Worm (Caenorhabditis elegans) whole organism, mixed stage, embryonic: ENCODE data around the gene C50D2.1.
"Not testable (repeated sequence)": the region's sequence is repeated elsewhere in the genome, so short reads cannot be mapped to it uniquely, and the experiment has no call there.

Experiments used
- M03D4.4 ChIP-seq: sonication (generic microtip); optimal IDR thresholded peaks from 2 replicates; lab custom pipeline; 2017; ENCODE audit warnings: mild to moderate bottlenecking, missing genetic modification characterization, missing compliant biosample characterization
- bed-3 ChIP-seq: fragments of 200-800 bp; sonication (Bioruptor generic); optimal IDR thresholded peaks from 3 replicates; lab custom pipeline; 2018; ENCODE audit warnings: mild to moderate bottlenecking, missing genetic modification characterization, moderate library complexity, missing compliant biosample characterization
- blmp-1 ChIP-seq: fragments of 150-350 bp; optimal IDR thresholded peaks from 2 replicates; lab custom pipeline; 2014; ENCODE audit warnings: missing biosample characterization, missing genetic modification characterization
- ceh-39 ChIP-seq: fragments of 150-350 bp; optimal IDR thresholded peaks from 2 replicates; lab custom pipeline; 2014; ENCODE audit warnings: missing biosample characterization, missing genetic modification characterization
- ceh-43 ChIP-seq: fragments of 200-800 bp; sonication (Bioruptor generic); optimal IDR thresholded peaks from 2 replicates; lab custom pipeline; 2018; ENCODE audit warnings: mild to moderate bottlenecking, missing genetic modification characterization, moderate library complexity, missing compliant biosample characterization
- ceh-83 ChIP-seq: fragments of 200-800 bp; sonication (Bioruptor generic); optimal IDR thresholded peaks from 2 replicates; lab custom pipeline; 2018; ENCODE audit warnings: mild to moderate bottlenecking, missing genetic modification characterization, missing compliant biosample characterization
- ces-1 ChIP-seq: fragments of 150-350 bp; optimal IDR thresholded peaks from 2 replicates; lab custom pipeline; 2014; ENCODE audit warnings: missing biosample characterization, missing genetic modification reagents, missing genetic modification characterization
- cnd-1 ChIP-seq: fragments of 200-800 bp; sonication (Bioruptor generic); optimal IDR thresholded peaks from 2 replicates; lab custom pipeline; 2018; ENCODE audit warnings: mild to moderate bottlenecking, missing genetic modification characterization, missing compliant biosample characterization
- elt-1 ChIP-seq: sonication (generic microtip); optimal IDR thresholded peaks from 2 replicates; lab custom pipeline; 2017; ENCODE audit warnings: missing genetic modification characterization, mild to moderate bottlenecking, missing compliant biosample characterization, antibody characterized with exemption, moderate library complexity, borderline replicate concordance; ENCODE audit not compliant: insufficient read depth
- elt-3 ChIP-seq: fragments of 150-350 bp; optimal IDR thresholded peaks from 2 replicates; lab custom pipeline; 2014; ENCODE audit warnings: missing biosample characterization, missing genetic modification characterization
- flh-1 ChIP-seq: fragments of 200-800 bp; sonication (Bioruptor generic); optimal IDR thresholded peaks from 2 replicates; lab custom pipeline; 2018; ENCODE audit warnings: mild to moderate bottlenecking, missing genetic modification characterization, moderate library complexity, missing compliant biosample characterization
- ham-2 ChIP-seq: fragments of 200-800 bp; sonication (Bioruptor generic); optimal IDR thresholded peaks from 2 replicates; lab custom pipeline; 2018; ENCODE audit warnings: mild to moderate bottlenecking, missing genetic modification characterization, missing compliant biosample characterization
- hlh-1 ChIP-seq: fragments of 150-350 bp; optimal IDR thresholded peaks from 2 replicates; lab custom pipeline; 2014; ENCODE audit warnings: missing biosample characterization, missing genetic modification reagents, missing genetic modification characterization
- lin-13 ChIP-seq: fragments of 150-350 bp; optimal IDR thresholded peaks from 2 replicates; lab custom pipeline; 2014; ENCODE audit warnings: missing biosample characterization, missing genetic modification characterization
- lsy-2 ChIP-seq: fragments of 150-350 bp; optimal IDR thresholded peaks from 2 replicates; lab custom pipeline; 2014; ENCODE audit warnings: missing biosample characterization, missing genetic modification characterization
- mab-5 ChIP-seq: fragments of 150-350 bp; optimal IDR thresholded peaks from 2 replicates; lab custom pipeline; 2014; ENCODE audit warnings: missing biosample characterization, missing genetic modification characterization
- mep-1 ChIP-seq: fragments of 150-350 bp; optimal IDR thresholded peaks from 2 replicates; lab custom pipeline; 2017; ENCODE audit warnings: missing biosample characterization, missing genetic modification reagents, missing genetic modification characterization, inconsistent platforms
- mls-2 ChIP-seq: sonication (generic microtip); optimal IDR thresholded peaks from 2 replicates; lab custom pipeline; 2016; ENCODE audit warnings: mild to moderate bottlenecking, missing genetic modification characterization, moderate library complexity, missing compliant biosample characterization
- nhr-12 ChIP-seq: fragments of 150-350 bp; optimal IDR thresholded peaks from 2 replicates; lab custom pipeline; 2014; ENCODE audit warnings: missing biosample characterization, missing genetic modification characterization
- nhr-2 ChIP-seq: fragments of 150-350 bp; optimal IDR thresholded peaks from 2 replicates; lab custom pipeline; 2014; ENCODE audit warnings: missing biosample characterization, missing genetic modification characterization
- nhr-237 ChIP-seq: fragments of 150-350 bp; optimal IDR thresholded peaks from 2 replicates; lab custom pipeline; 2014; ENCODE audit warnings: missing biosample characterization, missing genetic modification characterization
- nhr-76 ChIP-seq: sonication (generic microtip); optimal IDR thresholded peaks from 2 replicates; lab custom pipeline; 2017; ENCODE audit warnings: missing biosample characterization, missing genetic modification characterization
- pha-4 ChIP-seq: fragments of 150-350 bp; optimal IDR thresholded peaks from 2 replicates; lab custom pipeline; 2018; ENCODE audit warnings: missing biosample characterization, missing genetic modification reagents, missing genetic modification characterization
- tbx-8 ChIP-seq: fragments of 200-800 bp; sonication (Bioruptor generic); optimal IDR thresholded peaks from 2 replicates; lab custom pipeline; 2018; ENCODE audit warnings: mild to moderate bottlenecking, missing genetic modification characterization, moderate library complexity, missing compliant biosample characterization
- unc-39 ChIP-seq: fragments of 150-350 bp; optimal IDR thresholded peaks from 2 replicates; lab custom pipeline; 2014; ENCODE audit warnings: missing biosample characterization, missing genetic modification characterization
- zip-8 ChIP-seq: fragments of 150-350 bp; optimal IDR thresholded peaks from 2 replicates; lab custom pipeline; 2014; ENCODE audit warnings: missing biosample characterization, missing genetic modification characterization

Gene C50D2.1

DNA sequence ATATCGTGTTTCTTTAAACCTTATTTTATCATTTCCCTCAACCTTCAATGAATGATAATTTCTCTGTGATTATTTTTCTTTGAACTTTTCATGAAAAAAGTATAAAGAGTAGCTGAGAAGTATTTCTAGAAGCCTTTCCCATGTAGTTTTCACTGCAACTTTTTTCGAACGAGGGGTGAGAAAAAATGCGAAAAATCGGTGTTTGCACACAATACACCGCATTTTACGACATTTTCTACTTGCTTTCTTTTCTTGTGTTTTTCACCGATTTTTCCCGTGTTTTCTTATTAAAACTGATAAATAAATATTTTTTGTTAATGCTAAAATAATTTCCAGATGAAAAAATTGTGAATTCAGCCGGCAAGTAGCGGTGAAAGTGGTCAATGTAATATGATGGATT is 12.5 kb upstream of the C50D2.1 start, which contains the start of gene C50D2.10:
Gene C50D2.10, plus strand, starts transcription at position 245 of the 400 bp plus-strand sequence.
- not testable (repeated sequence) for TF ChIP-seq bed-3 (GFP tag; lab: Kevin White, UChicago); M03D4.4; blmp-1 (tag; lab: Kevin White, UChicago)

DNA sequence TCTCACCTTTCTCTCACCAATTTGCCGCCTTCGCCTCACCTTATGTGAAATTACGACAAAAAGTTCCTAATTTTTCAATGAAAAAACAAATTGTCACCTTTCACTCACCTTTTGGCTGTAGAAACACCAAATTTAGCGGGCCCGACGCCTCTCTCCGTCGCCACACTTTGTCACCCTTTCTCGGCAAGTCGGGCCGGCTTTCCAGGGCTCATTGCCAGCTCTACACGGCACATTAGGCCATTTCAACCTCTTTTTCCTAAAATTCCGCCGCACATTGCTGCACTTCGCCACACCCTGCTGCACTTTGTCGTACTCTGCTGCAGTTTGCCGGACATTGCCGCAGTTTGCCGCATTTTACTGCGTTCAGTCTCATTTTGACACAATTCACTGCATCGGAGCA is 10.2 kb upstream of the C50D2.1 start:
- TF ChIP-seq pha-4 (tag; lab: Kevin White, UChicago): no peak
- peak; percentile 6 for TF ChIP-seq ceh-83 (GFP tag; lab: Kevin White, UChicago)

DNA sequence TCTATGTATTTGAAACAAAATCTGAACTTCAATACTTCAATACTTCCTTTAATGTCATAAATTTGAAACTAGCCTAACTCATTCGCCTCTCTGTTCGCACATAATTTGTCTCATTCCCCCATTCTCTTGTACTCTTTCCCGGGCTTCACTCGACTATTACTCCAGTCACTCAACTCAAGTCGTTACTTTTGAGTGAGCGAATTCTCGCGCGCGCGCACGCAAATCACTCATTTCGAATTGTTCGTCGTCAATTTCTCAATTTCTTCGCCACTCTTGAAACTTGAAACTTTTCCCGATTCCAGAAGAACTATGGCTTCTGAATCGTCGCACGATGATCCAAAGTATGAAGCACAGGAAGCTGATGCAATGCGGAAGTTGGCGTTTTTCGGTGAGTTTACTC is 7.1 kb upstream of the C50D2.1 start, which contains the start of gene col-68:
Gene col-68, plus strand, starts transcription at position 301 of the 400 bp plus-strand sequence.
- no peak for TF ChIP-seq mep-1 (tag; lab: Kevin White, UChicago)
- TF ChIP-seq ceh-39: no peak
- TF ChIP-seq nhr-12 (tag; lab: Kevin White, UChicago): no peak
- no peak for TF ChIP-seq nhr-2 (tag; lab: Kevin White, UChicago)

DNA sequence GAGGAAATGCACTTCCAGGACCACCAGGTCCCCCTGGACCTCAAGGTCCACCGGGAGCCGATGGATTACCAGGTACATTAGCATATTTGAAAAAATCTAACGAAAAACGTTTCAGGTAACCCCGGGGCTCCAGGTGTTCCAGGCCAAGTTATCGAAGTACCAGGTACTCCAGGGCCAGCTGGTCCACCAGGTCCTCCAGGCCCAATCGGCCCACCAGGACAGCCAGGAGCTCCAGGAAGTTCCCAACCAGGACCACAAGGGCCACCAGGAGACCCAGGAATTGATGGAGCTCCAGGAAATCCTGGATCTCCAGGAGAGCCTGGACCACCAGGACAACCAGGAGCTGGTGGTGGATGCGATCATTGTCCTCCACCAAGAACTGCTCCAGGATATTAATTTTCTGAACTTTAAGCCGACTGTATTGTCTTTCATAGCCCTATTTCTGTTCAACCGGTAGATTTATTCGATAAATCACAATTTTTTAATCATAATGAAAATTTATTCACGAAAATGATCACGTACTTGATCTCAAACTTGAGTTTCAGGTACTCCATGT is 6.0 kb upstream of the C50D2.1 start:
- TF ChIP-seq nhr-12 (tag; lab: Kevin White, UChicago): no peak
- no peak for TF ChIP-seq mep-1 (tag; lab: Kevin White, UChicago)
- TF ChIP-seq, all 35 proteins: peak for 0

DNA sequence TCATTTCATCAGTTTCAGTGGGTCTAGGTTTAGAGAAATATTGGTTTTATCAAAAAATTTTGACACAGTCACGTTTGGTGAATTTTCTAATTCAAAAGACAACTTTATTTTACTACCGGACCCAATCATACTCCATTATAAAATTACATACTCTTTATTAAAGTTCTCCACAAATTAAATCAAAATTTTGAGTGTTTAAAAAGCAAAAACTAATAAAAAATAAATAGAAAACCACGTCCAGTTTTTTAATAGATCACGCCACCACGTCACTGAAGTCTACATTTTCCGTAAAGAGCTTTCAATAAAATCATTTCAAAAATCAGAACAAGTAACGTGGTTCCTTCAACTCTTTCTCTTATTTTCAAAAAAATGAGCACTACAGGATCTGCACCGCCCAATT is 5.5 kb upstream of the C50D2.1 start, which contains the start of gene txt-1:
Gene txt-1, plus strand, starts transcription at position 301 of the 400 bp plus-strand sequence.
- TF ChIP-seq elt-1 (tag; lab: Kevin White, UChicago) (no peak), nhr-2 (tag; lab: Kevin White, UChicago) (no peak), mep-1 (tag; lab: Kevin White, UChicago) (no peak), hlh-1 (tag; lab: Kevin White, UChicago) (no peak), nhr-237 (tag; lab: Kevin White, UChicago) (no peak), elt-3 (tag; lab: Kevin White, UChicago) (no peak), tbx-8 (GFP tag; lab: Kevin White, UChicago) (no peak), nhr-76 (tag; lab: Kevin White, UChicago) (no peak), bed-3 (GFP tag; lab: Kevin White, UChicago) (no peak), cnd-1 (tag; lab: Kevin White, UChicago) (no peak), unc-39 (no peak)

DNA sequence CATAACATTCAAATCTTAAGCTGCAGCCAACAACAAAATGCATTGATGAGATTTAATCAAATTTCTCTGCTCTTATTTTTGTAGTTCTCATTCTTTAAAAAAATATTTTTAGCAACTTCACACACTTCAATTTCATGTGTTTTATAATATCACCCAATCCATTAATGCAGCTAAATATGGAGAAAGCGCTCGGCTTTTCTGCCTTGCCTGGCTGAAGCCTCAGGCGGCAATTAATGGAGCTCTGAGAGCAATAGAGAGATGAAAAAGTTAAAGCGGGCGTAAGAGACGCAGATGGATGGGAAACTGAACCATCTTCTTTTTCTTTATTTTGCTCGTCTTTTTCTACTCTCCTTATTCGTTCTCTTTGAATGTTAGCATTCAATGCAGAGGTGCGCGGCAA is 3.7 kb upstream of the C50D2.1 start:
- TF ChIP-seq ceh-39 (no peak), ces-1 (peak; percentile 67), ceh-43 (GFP tag; lab: Kevin White, UChicago) (no peak), tbx-8 (GFP tag; lab: Kevin White, UChicago) (no peak), nhr-237 (tag; lab: Kevin White, UChicago) (no peak), mls-2 (tag; lab: Kevin White, UChicago) (peak; percentile 4), nhr-12 (tag; lab: Kevin White, UChicago) (no peak)

DNA sequence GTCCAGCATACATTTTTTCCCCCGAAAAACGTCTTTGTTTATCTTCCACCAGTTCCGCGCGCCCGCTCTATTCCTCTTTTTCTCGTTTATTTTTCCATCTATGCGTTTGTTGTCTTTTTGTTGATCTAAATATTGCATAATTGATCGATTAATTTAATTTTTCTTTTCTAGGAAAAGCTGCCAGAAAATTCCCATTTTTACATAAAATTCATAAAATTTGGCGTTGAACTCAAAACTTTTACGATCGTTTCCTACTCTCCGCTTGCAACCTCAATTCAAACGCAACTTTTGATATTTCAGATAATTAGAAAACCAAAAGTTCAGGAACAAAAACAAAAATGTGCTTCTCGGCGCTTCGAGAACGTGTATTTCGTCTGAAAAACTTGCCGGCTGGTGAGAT is 2.5 kb upstream of the C50D2.1 start, which contains the start of gene C50D2.2:
Gene C50D2.2, plus strand, starts transcription at position 301 of the 400 bp plus-strand sequence.
- TF ChIP-seq nhr-12 (tag; lab: Kevin White, UChicago) (no peak), lsy-2 (no peak), mab-5 (tag; lab: Kevin White, UChicago) (no peak), flh-1 (GFP tag; lab: Kevin White, UChicago) (no peak), mls-2 (tag; lab: Kevin White, UChicago) (no peak), ceh-39 (no peak), zip-8 (no peak), pha-4 (tag; lab: Kevin White, UChicago) (no peak), blmp-1 (tag; lab: Kevin White, UChicago) (no peak)

DNA sequence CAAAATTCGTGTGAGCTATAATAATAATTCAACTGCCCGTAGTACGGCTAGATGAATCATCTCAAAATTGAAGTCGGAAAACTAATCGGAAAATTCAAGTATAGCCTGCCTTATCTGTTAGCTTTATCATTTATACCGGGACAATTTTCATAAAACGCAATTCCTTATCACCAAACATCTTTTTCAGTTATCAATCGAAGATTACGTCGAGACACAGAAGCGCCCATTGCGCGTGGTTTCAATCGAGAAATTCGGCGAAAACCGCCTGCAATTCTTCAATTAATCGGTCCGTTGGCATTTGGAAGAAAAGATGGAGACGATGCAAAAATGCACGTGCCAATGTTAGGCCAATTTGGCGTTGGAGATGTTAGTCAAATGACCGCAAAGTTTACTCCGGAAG is 864 bp downstream of the C50D2.1 start:
- TF ChIP-seq ham-2 (GFP tag; lab: Kevin White, UChicago): no peak
- no peak for TF ChIP-seq nhr-237 (tag; lab: Kevin White, UChicago)
- no peak for TF ChIP-seq elt-3 (tag; lab: Kevin White, UChicago)
- TF ChIP-seq lsy-2: no peak
- no peak for TF ChIP-seq blmp-1 (tag; lab: Kevin White, UChicago)
- no peak for TF ChIP-seq lin-13 (tag; lab: Kevin White, UChicago)
- no peak for TF ChIP-seq ceh-43 (GFP tag; lab: Kevin White, UChicago)
